Fruit fly (Drosophila melanogaster): ENCODE measurements around the gene pkaap.
A peak's percentile ranks its signal among the peaks of the same experiment; 100 is the strongest.

dm6 chr2L:16284306-16285299 lies 3.5 kb upstream of the pkaap start:
- TF ChIP-seq rgr (GFP tag; optimal IDR thresholded peaks at IDR 0.05), result peak; percentile 69
- peak; percentile 55 for TF ChIP-seq Abd-B (GFP tag; optimal IDR thresholded peaks at IDR 0.05)
- peak; percentile 59 for TF ChIP-seq jim (GFP tag; optimal IDR thresholded peaks at IDR 0.05)
- peak; percentile 54 for TF ChIP-seq OdsH (GFP tag; optimal IDR thresholded peaks at IDR 0.05)
